Worm (Caenorhabditis elegans): ENCODE results near the gene cyn-2.

DNA sequence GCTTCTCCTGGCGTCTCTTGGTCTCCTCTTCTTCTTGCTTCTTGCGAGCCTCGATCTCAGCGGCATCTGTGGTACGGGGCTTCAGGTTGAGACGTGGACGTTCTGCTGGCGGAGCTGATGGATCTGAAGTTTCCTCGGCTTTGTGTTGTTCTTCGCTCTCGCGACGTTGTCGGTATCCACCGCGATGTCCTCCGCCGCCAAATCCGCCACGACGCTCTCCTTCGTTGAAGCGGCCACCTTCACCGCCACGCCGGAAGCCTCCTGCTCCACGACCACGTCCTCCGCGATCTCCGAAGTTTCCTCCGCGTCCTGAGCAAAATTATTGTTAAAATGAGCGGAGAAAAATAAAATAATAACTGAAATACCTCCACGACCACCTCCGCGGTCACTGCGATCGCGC, 49.7 kb upstream of the cyn-2 start:
- no peak for TF ChIP-seq ztf-29 (GFP tag; IDR thresholded peaks at IDR 0.05)
- no peak for TF ChIP-seq flt-1 (GFP tag; IDR thresholded peaks at IDR 0.05)
- no peak for TF ChIP-seq T22C8.4 (GFP tag; IDR thresholded peaks at IDR 0.05)
- no peak for TF ChIP-seq klf-2 (GFP tag; conservative IDR thresholded peaks at IDR 0.05)
- TF ChIP-seq ztf-23 (GFP tag; IDR thresholded peaks at IDR 0.05) = no peak
- TF ChIP-seq med-1 (GFP tag; optimal IDR thresholded peaks at IDR 0.05; ENCODE audit: insufficient read depth) = no peak
- TF ChIP-seq cog-1 (tag; optimal IDR thresholded peaks at IDR 0.05) = no peak
- TF ChIP-seq tab-1 (GFP tag; IDR thresholded peaks at IDR 0.05) = no peak
- no peak for TF ChIP-seq ref-1 (GFP tag; conservative IDR thresholded peaks at IDR 0.05)

Data from whole organism, midembryonic.